Worm (Caenorhabditis elegans) whole organism, L1 larva: Measurements from ENCODE around the gene vps-36.

ENCODE experiments used
- blmp-1 ChIP-seq: fragments of 150-350 bp; optimal IDR thresholded peaks from 2 replicates; lab custom pipeline; 2014; ENCODE audit warnings: missing biosample characterization, missing genetic modification characterization
- ceh-88 ChIP-seq: fragments of 200-800 bp; sonication (Bioruptor generic); IDR thresholded peaks from 2 replicates; pipeline ENCODE4 v1.3.6; 2022; ENCODE audit warnings: missing genetic modification characterization, missing compliant biosample characterization
- ceh-90 ChIP-seq: sonication (generic microtip); optimal IDR thresholded peaks from 2 replicates; lab custom pipeline; 2016; ENCODE audit warnings: missing genetic modification characterization, missing compliant biosample characterization
- dpl-1 ChIP-seq, 3 experiments: fragments of 150-350 bp in 2 of 3; sonication (generic microtip) in 1 of 3; optimal IDR thresholded peaks; 2 replicates each; lab custom pipeline; 2014 to 2017; ENCODE audit warnings: missing biosample characterization in 3 of 3, missing genetic modification characterization in 3 of 3, missing genetic modification reagents in 3 of 3
- efl-1 ChIP-seq, 4 experiments: fragments of 150-350 bp; optimal IDR thresholded peaks in 3 of 4; peaks in 1 of 4; 1 replicate in 1 of 4; 2 replicates in 3 of 4; lab custom pipeline; 2014; ENCODE audit warnings: missing biosample characterization in 2 of 4, missing genetic modification characterization in 2 of 4, missing genetic modification reagents in 2 of 4
- egl-13 ChIP-seq: sonication (generic microtip); optimal IDR thresholded peaks from 2 replicates; lab custom pipeline; 2016; ENCODE audit warnings: missing genotype, missing genetic modification reagents, missing genetic modification characterization, missing compliant biosample characterization
- ets-5 ChIP-seq: fragments of 200-800 bp; sonication (Bioruptor generic); IDR thresholded peaks from 2 replicates; pipeline ENCODE4 v1.3.6; 2022; ENCODE audit warnings: missing genetic modification characterization, missing compliant biosample characterization
- fkh-4 ChIP-seq: sonication (generic microtip); optimal IDR thresholded peaks from 2 replicates; lab custom pipeline; 2016; ENCODE audit warnings: missing compliant biosample characterization, missing genetic modification characterization, borderline replicate concordance
- lin-14 ChIP-seq: fragments of 200-800 bp; sonication (Bioruptor generic); optimal IDR thresholded peaks from 2 replicates; lab custom pipeline; 2018; ENCODE audit warnings: mild to moderate bottlenecking, missing genetic modification characterization, moderate library complexity, missing compliant biosample characterization
- lin-39 ChIP-seq: fragments of 150-350 bp; optimal IDR thresholded peaks from 2 replicates; lab custom pipeline; 2014; ENCODE audit warnings: missing biosample characterization, missing genetic modification reagents, missing genetic modification characterization
- lsy-2 ChIP-seq, 2 experiments: fragments of 150-350 bp; optimal IDR thresholded peaks; 2 replicates each; lab custom pipeline; 2014; ENCODE audit warnings: missing biosample characterization in 2 of 2, missing genetic modification characterization in 2 of 2
- nhr-11 ChIP-seq: fragments of 150-350 bp; optimal IDR thresholded peaks from 2 replicates; lab custom pipeline; 2014; ENCODE audit warnings: missing biosample characterization, missing genetic modification characterization
- nhr-20 ChIP-seq: sonication (generic microtip); optimal IDR thresholded peaks from 2 replicates; lab custom pipeline; 2016; ENCODE audit warnings: mild to moderate bottlenecking, missing genetic modification characterization, missing compliant biosample characterization
- nhr-47 ChIP-seq: sonication (generic microtip); optimal IDR thresholded peaks from 2 replicates; lab custom pipeline; 2016; ENCODE audit warnings: mild to moderate bottlenecking, missing genetic modification characterization, moderate library complexity, missing compliant biosample characterization
- nhr-71 ChIP-seq: sonication (generic microtip); optimal IDR thresholded peaks from 2 replicates; lab custom pipeline; 2016; ENCODE audit warnings: mild to moderate bottlenecking, missing genetic modification characterization, moderate library complexity, missing compliant biosample characterization
- nhr-77 ChIP-seq: fragments of 150-350 bp; optimal IDR thresholded peaks from 2 replicates; lab custom pipeline; 2014; ENCODE audit warnings: missing biosample characterization, missing genetic modification characterization
- nhr-84 ChIP-seq: sonication (generic microtip); optimal IDR thresholded peaks from 2 replicates; lab custom pipeline; 2017; ENCODE audit warnings: missing biosample characterization, missing genetic modification characterization
- nhr-90 ChIP-seq: sonication (generic microtip); optimal IDR thresholded peaks from 2 replicates; lab custom pipeline; 2016; ENCODE audit warnings: mild to moderate bottlenecking, missing genetic modification characterization, missing compliant biosample characterization; ENCODE audit not compliant: poor library complexity
- pag-3 ChIP-seq: sonication (generic microtip); optimal IDR thresholded peaks from 2 replicates; lab custom pipeline; 2017; ENCODE audit warnings: missing genetic modification characterization, mild to moderate bottlenecking, missing compliant biosample characterization, antibody characterized with exemption, borderline replicate concordance; ENCODE audit not compliant: insufficient read depth
- pax-3 ChIP-seq: fragments of 200-800 bp; sonication (Bioruptor generic); optimal IDR thresholded peaks from 2 replicates; lab custom pipeline; 2018; ENCODE audit warnings: mild to moderate bottlenecking, missing genetic modification characterization, moderate library complexity, missing compliant biosample characterization
- pqm-1 ChIP-seq: sonication (generic microtip); optimal IDR thresholded peaks from 3 replicates; lab custom pipeline; 2017; ENCODE audit warnings: missing biosample characterization, missing genetic modification characterization
- rnt-1 ChIP-seq: sonication (generic microtip); optimal IDR thresholded peaks from 2 replicates; lab custom pipeline; 2016; ENCODE audit warnings: mild to moderate bottlenecking, missing genetic modification characterization, moderate library complexity, missing compliant biosample characterization
- sup-37 ChIP-seq: fragments of 200-800 bp; sonication (Bioruptor generic); optimal IDR thresholded peaks from 2 replicates; lab custom pipeline; 2018; ENCODE audit warnings: mild to moderate bottlenecking, missing genetic modification characterization, missing compliant biosample characterization
- unc-98 ChIP-seq: fragments of 200-800 bp; sonication (Bioruptor generic); IDR thresholded peaks from 2 replicates; pipeline ENCODE4 v1.3.6; 2022; ENCODE audit warnings: missing genetic modification characterization, missing compliant biosample characterization
- xbp-1 ChIP-seq: sonication (generic microtip); optimal IDR thresholded peaks from 2 replicates; lab custom pipeline; 2016; ENCODE audit warnings: missing genetic modification characterization, missing compliant biosample characterization
- zag-1 ChIP-seq: fragments of 150-350 bp; optimal IDR thresholded peaks from 2 replicates; lab custom pipeline; 2014; ENCODE audit warnings: missing biosample characterization, missing genetic modification characterization

vps-36 gene

ce11 chrV:10909959-10910358 lies 50.5 kb downstream of the vps-36 start:
- peak; percentile 5 for TF ChIP-seq pag-3 (tag; lab: Kevin White, UChicago)
- TF ChIP-seq lin-39 (tag; lab: Kevin White, UChicago): peak; percentile 65
- peak; percentile 49 for TF ChIP-seq rnt-1 (tag; lab: Kevin White, UChicago)
- TF ChIP-seq pax-3: no peak
- TF ChIP-seq ets-5 (GFP tag; lab: Robert Waterston, UW): no peak
- TF ChIP-seq nhr-47 (tag; lab: Kevin White, UChicago): no peak
- peak; percentile 51 for TF ChIP-seq nhr-71 (tag; lab: Kevin White, UChicago)
- peak; percentile 44 for TF ChIP-seq lin-14 (GFP tag; lab: Kevin White, UChicago)
- TF ChIP-seq ceh-90 (tag; lab: Kevin White, UChicago): no peak
- no peak for TF ChIP-seq blmp-1 (tag; lab: Kevin White, UChicago)
- peak in 1 of 2 experiments; percentile 26 for TF ChIP-seq lsy-2 (tag; optimal IDR thresholded peaks at IDR 0.05; lab: Kevin White, UChicago)
- TF ChIP-seq unc-98 (GFP tag; lab: Robert Waterston, UW): no peak
- TF ChIP-seq dpl-1 (GFP tag; optimal IDR thresholded peaks at IDR 0.05; lab: Kevin White, UChicago): no peak

- no peak for TF ChIP-seq nhr-11 (tag; lab: Kevin White, UChicago)
- TF ChIP-seq sup-37 (GFP tag; lab: Kevin White, UChicago): no peak
- no peak for TF ChIP-seq ceh-90 (tag; lab: Kevin White, UChicago)
- no peak for TF ChIP-seq nhr-47 (tag; lab: Kevin White, UChicago)
- TF ChIP-seq xbp-1 (tag; lab: Kevin White, UChicago): no peak
- no peak for TF ChIP-seq nhr-20 (tag; lab: Kevin White, UChicago)
- TF ChIP-seq fkh-4: no peak
- no peak for TF ChIP-seq zag-1 (tag; lab: Kevin White, UChicago)
- TF ChIP-seq nhr-90 (tag; lab: Kevin White, UChicago): no peak
- TF ChIP-seq nhr-77 (tag; lab: Kevin White, UChicago): no peak
- no peak for TF ChIP-seq nhr-84 (tag; lab: Kevin White, UChicago)
- no peak for TF ChIP-seq ceh-88 (GFP tag; lab: Robert Waterston, UW)
- no peak for TF ChIP-seq egl-13 (tag; lab: Kevin White, UChicago)
- TF ChIP-seq efl-1 (optimal IDR thresholded peaks at IDR 0.05; lab: Kevin White, UChicago): no peak
- no peak for TF ChIP-seq efl-1 (GFP tag; optimal IDR thresholded peaks at IDR 0.05 in 1 of 2; lab: Kevin White, UChicago)
- no peak for TF ChIP-seq pqm-1
These were observed 51.4 kb downstream of the vps-36 start, which contains the start of gene zzz-1 for ce11 chrV:10909071-10909470. TSS of gene zzz-1 (minus strand) at chrV:10909171.
